Fruit fly (Drosophila melanogaster): Measurements from ENCODE around the gene CG15020.

Gene CG15020

dm6 chr3L:4474946-4475470 is 53.5 kb downstream of the CG15020 start (continued):
- no peak for TF ChIP-seq Lim3 (GFP tag; IDR thresholded peaks at IDR 0.05)
- no peak for TF ChIP-seq CG14667 (GFP tag; IDR thresholded peaks at IDR 0.05)
- TF ChIP-seq CG11696 (GFP tag; IDR thresholded peaks at IDR 0.05), result peak; percentile 62
- peak; percentile 95 for TF ChIP-seq CG6854 (GFP tag; optimal IDR thresholded peaks at IDR 0.05)
- peak; percentile 35; the same call in 1 of the 3 replicates for TF ChIP-seq dysf (GFP tag; IDR thresholded peaks at IDR 0.05)
- TF ChIP-seq gce (GFP tag; IDR thresholded peaks at IDR 0.05), result peak; percentile 89; the same call in 2 of the 3 replicates
- no peak for TF ChIP-seq Mrtf (GFP tag; IDR thresholded peaks at IDR 0.05)
- TF ChIP-seq jigr1 (GFP tag; IDR thresholded peaks at IDR 0.05), result no peak
- TF ChIP-seq stc (GFP tag; IDR thresholded peaks at IDR 0.05), result peak; percentile 78; the same call in 1 of the 2 replicates
- peak; percentile 82 for TF ChIP-seq CG2116 (GFP tag; optimal IDR thresholded peaks at IDR 0.05)
- TF ChIP-seq MESR4 (GFP tag; optimal IDR thresholded peaks at IDR 0.05), result peak; percentile 57
- peak; percentile 80 for TF ChIP-seq sr (GFP tag; IDR thresholded peaks at IDR 0.05)
- peak; percentile 67 for TF ChIP-seq gsb-n (tag; optimal IDR thresholded peaks at IDR 0.05)
- no peak for TF ChIP-seq pita (GFP tag; optimal IDR thresholded peaks at IDR 0.05)
- peak; percentile 74 for TF ChIP-seq Side (GFP tag; optimal IDR thresholded peaks at IDR 0.05)
- TF ChIP-seq CG9215 (GFP tag; IDR thresholded peaks at IDR 0.05), result no peak
- peak; percentile 89 for TF ChIP-seq wek (GFP tag; optimal IDR thresholded peaks at IDR 0.05)
- peak; percentile 75 for TF ChIP-seq phol (tag; optimal IDR thresholded peaks at IDR 0.05)
- TF ChIP-seq Dad (GFP tag; optimal IDR thresholded peaks at IDR 0.05), result peak; percentile 59
- TF ChIP-seq zen (tag; optimal IDR thresholded peaks at IDR 0.05), result no peak
- TF ChIP-seq sens-2 (GFP tag; IDR thresholded peaks at IDR 0.05), result peak; percentile 82
- TF ChIP-seq Stat92E (GFP tag; optimal IDR thresholded peaks at IDR 0.05), result no peak
- peak; percentile 98 for TF ChIP-seq CG7987 (GFP tag; optimal IDR thresholded peaks at IDR 0.05)
- peak; percentile 91 for TF ChIP-seq CG12744 (GFP tag; optimal IDR thresholded peaks at IDR 0.05)
- TF ChIP-seq CG14860 (GFP tag; IDR thresholded peaks at IDR 0.05; ENCODE audit: partially characterized antibody), result no peak
- TF ChIP-seq CG31224 (GFP tag; IDR thresholded peaks at IDR 0.05), result 0 out of 2 replicates have a peak, but pooled peaks have one; percentile 34
- no peak for TF ChIP-seq corto (GFP tag; optimal IDR thresholded peaks at IDR 0.05)
- TF ChIP-seq eyg (GFP tag; optimal IDR thresholded peaks at IDR 0.05), result peak; percentile 72
- TF ChIP-seq CG15514 (GFP tag; optimal IDR thresholded peaks at IDR 0.05), result peak; percentile 92
- TF ChIP-seq CG16863 (GFP tag; optimal IDR thresholded peaks at IDR 0.05), result peak; percentile 53
- peak in 1 of 2 experiments; percentile 82 for TF ChIP-seq bsh (GFP tag; optimal IDR thresholded peaks at IDR 0.05)
- peak; percentile 28; the same call in 1 of the 2 replicates for TF ChIP-seq CG9932 (GFP tag; IDR thresholded peaks at IDR 0.05)
- no peak for TF ChIP-seq ftz-f1 (GFP tag; optimal IDR thresholded peaks at IDR 0.05)
- peak; percentile 91 for TF ChIP-seq Vsx1 (GFP tag; optimal IDR thresholded peaks at IDR 0.05)
- peak; percentile 38 for TF ChIP-seq Rx (GFP tag; IDR thresholded peaks at IDR 0.05)
- peak in 1 of 2 experiments; percentile 34 for TF ChIP-seq crp (GFP tag; optimal IDR thresholded peaks at IDR 0.05)
- TF ChIP-seq tna (GFP tag; IDR thresholded peaks at IDR 0.05; ENCODE audit: partially characterized antibody), result no peak
- peak; percentile 14 for TF ChIP-seq fd96Cb (tag; optimal IDR thresholded peaks at IDR 0.05)
- peak; percentile 79 for TF ChIP-seq onecut (GFP tag; IDR thresholded peaks at IDR 0.05)
- no peak for TF ChIP-seq gfzf (GFP tag; optimal IDR thresholded peaks at IDR 0.05)
- TF ChIP-seq CG11695 (GFP tag; IDR thresholded peaks at IDR 0.05), result 0 out of 3 replicates have a peak, but pooled peaks have one; percentile 44
- no peak for TF ChIP-seq CG15696 (tag; optimal IDR thresholded peaks at IDR 0.05)
- TF ChIP-seq CG12299 (tag; optimal IDR thresholded peaks at IDR 0.05), result peak; percentile 76
- TF ChIP-seq CG3726 (GFP tag; IDR thresholded peaks at IDR 0.05), result peak; percentile 57; the same call in 1 of the 3 replicates
- peak; percentile 84 for TF ChIP-seq Sox100B (GFP tag; optimal IDR thresholded peaks at IDR 0.05)
- peak; percentile 40; the same call in 1 of the 2 replicates for TF ChIP-seq NFAT (GFP tag; IDR thresholded peaks at IDR 0.05)
- no peak for TF ChIP-seq CG7745 (tag; optimal IDR thresholded peaks at IDR 0.05)
- TF ChIP-seq maf-S (GFP tag; optimal IDR thresholded peaks at IDR 0.05), result no peak
- no peak for TF ChIP-seq h (optimal IDR thresholded peaks at IDR 0.05)
- TF ChIP-seq mam (GFP tag; optimal IDR thresholded peaks at IDR 0.05), result peak; percentile 21

All from whole organism, embryonic.